Worm (Caenorhabditis elegans): ENCODE measurements around the gene mca-2.
"Not testable (repeated sequence)": the region's sequence is repeated elsewhere in the genome, so short reads cannot be mapped to it uniquely, and the experiment has no call there.

The mca-2 gene

ce11 chrIV:2083734-2084133 is at the start of gene mca-2:
Gene mca-2 (plus strand): TSS chrIV:2084034.
- no peak for TF ChIP-seq sem-2 (GFP tag; optimal IDR thresholded peaks at IDR 0.05)
- TF ChIP-seq nhr-2 (tag; optimal IDR thresholded peaks at IDR 0.05) = no peak
- TF ChIP-seq nhr-237 (tag; optimal IDR thresholded peaks at IDR 0.05) = no peak
- TF ChIP-seq drap-1 (GFP tag; optimal IDR thresholded peaks at IDR 0.05) = no peak
- no peak for TF ChIP-seq nhr-76 (tag; optimal IDR thresholded peaks at IDR 0.05)
- TF ChIP-seq ztf-11 (tag; optimal IDR thresholded peaks at IDR 0.05) = no peak
- TF ChIP-seq blmp-1 (tag; optimal IDR thresholded peaks at IDR 0.05) = no peak
- no peak for TF ChIP-seq snpc-4 (tag; optimal IDR thresholded peaks at IDR 0.05)
- no peak for TF ChIP-seq mep-1 (tag; optimal IDR thresholded peaks at IDR 0.05)

- TF ChIP-seq sptf-1 (tag; optimal IDR thresholded peaks at IDR 0.05) = no peak
- TF ChIP-seq elt-3 (tag; optimal IDR thresholded peaks at IDR 0.05) = no peak
These were observed 46.9 kb upstream of the mca-2 start, which contains the start of the genes Y76B12C.9 and cng-2 for ce11 chrIV:2036974-2037373. Gene Y76B12C.9 (minus strand): TSS chrIV:2037074. Gene cng-2 (plus strand): TSS chrIV:2037191.

- TF ChIP-seq nhr-12 (tag; optimal IDR thresholded peaks at IDR 0.05) = no peak
- TF ChIP-seq elt-1 (tag; optimal IDR thresholded peaks at IDR 0.05; ENCODE audit: borderline replicate concordance, insufficient read depth) = no peak
- no peak for TF ChIP-seq M03D4.4 (tag; optimal IDR thresholded peaks at IDR 0.05)
- TF ChIP-seq unc-120 (tag; optimal IDR thresholded peaks at IDR 0.05; ENCODE audit: poor library complexity, severe bottlenecking) = no peak
- TF ChIP-seq mep-1 (tag; optimal IDR thresholded peaks at IDR 0.05) = no peak
- TF ChIP-seq zip-8 (tag; optimal IDR thresholded peaks at IDR 0.05) = no peak
- no peak for TF ChIP-seq ceh-39 (tag; optimal IDR thresholded peaks at IDR 0.05)
- TF ChIP-seq blmp-1 (tag; optimal IDR thresholded peaks at IDR 0.05) = no peak
- no peak for TF ChIP-seq pha-4 (tag; optimal IDR thresholded peaks at IDR 0.05)
- no peak for TF ChIP-seq ceh-43 (GFP tag; optimal IDR thresholded peaks at IDR 0.05)
These were observed 46.3 kb upstream of the mca-2 start for ce11 chrIV:2037497-2037896.

ce11 chrIV:2048839-2049238 is 35.0 kb upstream of the mca-2 start:
- TF ChIP-seq flh-1 (GFP tag; optimal IDR thresholded peaks at IDR 0.05) (no peak), lsy-2 (tag; optimal IDR thresholded peaks at IDR 0.05) (peak; percentile 66), nhr-28 (tag; optimal IDR thresholded peaks at IDR 0.05) (no peak), sptf-1 (tag; optimal IDR thresholded peaks at IDR 0.05) (peak; percentile 37), nhr-76 (tag; optimal IDR thresholded peaks at IDR 0.05) (no peak), snpc-4 (tag; optimal IDR thresholded peaks at IDR 0.05) (no peak), nhr-2 (tag; optimal IDR thresholded peaks at IDR 0.05) (no peak), M03D4.4 (tag; optimal IDR thresholded peaks at IDR 0.05) (peak; percentile 54), mep-1 (tag; optimal IDR thresholded peaks at IDR 0.05) (peak; percentile 68), nhr-237 (tag; optimal IDR thresholded peaks at IDR 0.05) (peak; percentile 71), hlh-1 (tag; optimal IDR thresholded peaks at IDR 0.05) (peak; percentile 16), blmp-1 (tag; optimal IDR thresholded peaks at IDR 0.05) (peak; percentile 81), unc-120 (tag; optimal IDR thresholded peaks at IDR 0.05; ENCODE audit: poor library complexity, severe bottlenecking) (peak; percentile 85), ces-1 (GFP tag; optimal IDR thresholded peaks at IDR 0.05) (peak; percentile 82), ham-2 (GFP tag; optimal IDR thresholded peaks at IDR 0.05) (peak; percentile 15), mls-2 (tag; optimal IDR thresholded peaks at IDR 0.05) (peak; percentile 57), ztf-11 (tag; optimal IDR thresholded peaks at IDR 0.05) (no peak), elt-3 (tag; optimal IDR thresholded peaks at IDR 0.05) (no peak), drap-1 (GFP tag; optimal IDR thresholded peaks at IDR 0.05) (peak; percentile 57), unc-62 (GFP tag; optimal IDR thresholded peaks at IDR 0.05) (peak; percentile 76), lin-32 (GFP tag; optimal IDR thresholded peaks at IDR 0.05) (no peak), elt-1 (tag; optimal IDR thresholded peaks at IDR 0.05; ENCODE audit: borderline replicate concordance, insufficient read depth) (no peak)

DNA sequence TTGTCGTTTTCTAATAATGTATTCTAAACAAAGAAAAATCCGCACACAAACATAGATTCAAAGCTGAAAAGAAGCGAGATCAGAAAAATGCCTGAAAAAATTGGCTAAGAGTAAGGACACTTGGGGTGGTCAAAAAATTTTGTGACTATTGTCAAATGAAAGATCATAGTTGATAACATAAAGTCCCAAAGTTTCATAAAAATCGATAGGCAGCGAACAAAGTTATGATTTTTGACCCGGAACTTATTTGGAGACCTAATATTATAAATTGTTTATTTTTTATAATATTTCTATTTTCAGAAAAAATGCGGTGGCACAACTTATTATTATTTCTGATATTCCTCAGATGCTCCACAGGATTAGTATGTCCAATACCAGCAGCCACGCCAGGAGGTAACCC is 32.6 kb upstream of the mca-2 start, which contains the start of gene R05C11.4:
Gene R05C11.4 (plus strand): TSS at position 301 of the 400 bp plus-strand sequence.
- TF ChIP-seq lin-32 (GFP tag; optimal IDR thresholded peaks at IDR 0.05); lsy-2 (tag; optimal IDR thresholded peaks at IDR 0.05); nhr-12 (tag; optimal IDR thresholded peaks at IDR 0.05): not testable (repeated sequence)

DNA sequence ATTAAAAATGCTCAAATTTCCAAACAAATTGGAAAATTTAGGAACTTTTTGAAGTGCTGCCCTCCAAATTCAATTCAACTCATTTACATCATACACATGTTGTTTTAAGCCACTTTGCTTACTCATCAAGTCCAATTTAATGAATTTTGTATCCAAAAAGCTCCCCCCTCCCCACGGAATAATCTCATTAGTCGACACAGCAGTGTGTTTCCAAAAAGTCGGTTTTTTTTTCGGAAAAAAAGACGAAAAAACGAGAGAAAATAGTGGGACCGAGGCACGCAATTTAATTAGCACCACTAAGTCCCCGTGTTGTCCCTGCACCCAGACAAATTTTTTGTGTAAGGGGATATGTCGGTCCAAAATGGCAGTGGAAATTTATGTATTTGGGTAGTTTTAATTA is 31.5 kb upstream of the mca-2 start:
- TF ChIP-seq ces-1 (GFP tag; optimal IDR thresholded peaks at IDR 0.05) (peak; percentile 96), flh-1 (GFP tag; optimal IDR thresholded peaks at IDR 0.05) (no peak)

Measured in whole organism, mixed stage, embryonic.